Worm (Caenorhabditis elegans) whole organism, L1 larva: ENCODE data around the gene F08H9.4.
A peak's percentile ranks its signal among the peaks of the same experiment; 100 is the strongest.

Source experiments
- C04F5.9 ChIP-seq: sonication (generic microtip); optimal IDR thresholded peaks from 2 replicates; lab custom pipeline; 2016; ENCODE audit warnings: missing genetic modification characterization, missing compliant biosample characterization
- C16A3.4 ChIP-seq: fragments of 150-350 bp; optimal IDR thresholded peaks from 2 replicates; lab custom pipeline; 2014; ENCODE audit warnings: missing biosample characterization, missing genetic modification characterization
- F16B12.6 ChIP-seq: fragments of 150-350 bp; optimal IDR thresholded peaks from 2 replicates; lab custom pipeline; 2014; ENCODE audit warnings: missing biosample characterization, missing genetic modification characterization
- Y116A8C.19 ChIP-seq: sonication (generic microtip); optimal IDR thresholded peaks from 2 replicates; lab custom pipeline; 2016; ENCODE audit warnings: missing compliant biosample characterization, missing genetic modification characterization, borderline replicate concordance
- aly-2 ChIP-seq: fragments of 150-350 bp; optimal IDR thresholded peaks from 2 replicates; lab custom pipeline; 2014; ENCODE audit warnings: missing biosample characterization, missing genetic modification characterization
- ama-1 ChIP-seq: fragments of 150-350 bp; optimal IDR thresholded peaks from 2 replicates; lab custom pipeline; 2014
- ceh-90 ChIP-seq: sonication (generic microtip); optimal IDR thresholded peaks from 2 replicates; lab custom pipeline; 2016; ENCODE audit warnings: missing genetic modification characterization, missing compliant biosample characterization
- dpl-1 ChIP-seq, 3 experiments: fragments of 150-350 bp in 2 of 3; sonication (generic microtip) in 1 of 3; optimal IDR thresholded peaks; 2 replicates each; lab custom pipeline; 2014 to 2017; ENCODE audit warnings: missing biosample characterization in 3 of 3, missing genetic modification characterization in 3 of 3, missing genetic modification reagents in 3 of 3
- efl-1 ChIP-seq, 4 experiments: fragments of 150-350 bp; optimal IDR thresholded peaks in 3 of 4; peaks in 1 of 4; 1 replicate in 1 of 4; 2 replicates in 3 of 4; lab custom pipeline; 2014; ENCODE audit warnings: missing biosample characterization in 2 of 4, missing genetic modification characterization in 2 of 4, missing genetic modification reagents in 2 of 4
- egl-13 ChIP-seq: sonication (generic microtip); optimal IDR thresholded peaks from 2 replicates; lab custom pipeline; 2016; ENCODE audit warnings: missing genotype, missing genetic modification reagents, missing genetic modification characterization, missing compliant biosample characterization
- elt-2 ChIP-seq: sonication (generic microtip); optimal IDR thresholded peaks from 2 replicates; lab custom pipeline; 2016; ENCODE audit warnings: missing genetic modification characterization, mild to moderate bottlenecking, inconsistent platforms, missing compliant biosample characterization, missing genetic modification reagents
- elt-3 ChIP-seq, 6 experiments: fragments of 150-350 bp in 1 of 6; sonication (generic microtip); optimal IDR thresholded peaks; 2 replicates each; lab custom pipeline; 2017 to 2018; ENCODE audit warnings: missing biosample characterization in 6 of 6, missing genetic modification characterization in 6 of 6, inconsistent platforms in 1 of 6
- ets-5 ChIP-seq: fragments of 200-800 bp; sonication (Bioruptor generic); IDR thresholded peaks from 2 replicates; pipeline ENCODE4 v1.3.6; 2022; ENCODE audit warnings: missing genetic modification characterization, missing compliant biosample characterization
- fkh-8 ChIP-seq: sonication (generic microtip); optimal IDR thresholded peaks from 2 replicates; lab custom pipeline; 2016; ENCODE audit warnings: mild to moderate bottlenecking, missing genetic modification characterization, missing compliant biosample characterization
- grh-1 ChIP-seq: fragments of 200-800 bp; sonication (Bioruptor generic); IDR thresholded peaks from 2 replicates; pipeline ENCODE4 v1.3.6; 2022; ENCODE audit warnings: missing genetic modification reagents, missing genetic modification characterization, missing compliant biosample characterization
- hpl-2 ChIP-seq: fragments of 150-350 bp; optimal IDR thresholded peaks from 2 replicates; lab custom pipeline; 2014; ENCODE audit warnings: missing biosample characterization, missing genetic modification reagents, missing genetic modification characterization
- irx-1 ChIP-seq: sonication (generic microtip); optimal IDR thresholded peaks from 2 replicates; lab custom pipeline; 2016; ENCODE audit warnings: missing genetic modification characterization, missing compliant biosample characterization
- lin-35 ChIP-seq, 2 experiments: fragments of 150-350 bp; optimal IDR thresholded peaks; 2 replicates each; lab custom pipeline; 2014; ENCODE audit warnings: missing biosample characterization in 2 of 2, missing genetic modification characterization in 2 of 2, missing genetic modification reagents in 2 of 2
- lin-39 ChIP-seq: fragments of 150-350 bp; optimal IDR thresholded peaks from 2 replicates; lab custom pipeline; 2014; ENCODE audit warnings: missing biosample characterization, missing genetic modification reagents, missing genetic modification characterization
- lir-3 ChIP-seq: sonication (generic microtip); optimal IDR thresholded peaks from 2 replicates; lab custom pipeline; 2016; ENCODE audit warnings: mild to moderate bottlenecking, missing genetic modification characterization, moderate library complexity, missing compliant biosample characterization; ENCODE audit not compliant: poor library complexity
- lsy-2 ChIP-seq, 2 experiments: fragments of 150-350 bp; optimal IDR thresholded peaks; 2 replicates each; lab custom pipeline; 2014; ENCODE audit warnings: missing biosample characterization in 2 of 2, missing genetic modification characterization in 2 of 2
- nhr-20 ChIP-seq: sonication (generic microtip); optimal IDR thresholded peaks from 2 replicates; lab custom pipeline; 2016; ENCODE audit warnings: mild to moderate bottlenecking, missing genetic modification characterization, missing compliant biosample characterization
- nhr-237 ChIP-seq: fragments of 150-350 bp; optimal IDR thresholded peaks from 2 replicates; lab custom pipeline; 2014; ENCODE audit warnings: missing biosample characterization, missing genetic modification characterization
- nhr-28 ChIP-seq: fragments of 150-350 bp; optimal IDR thresholded peaks from 2 replicates; lab custom pipeline; 2014; ENCODE audit warnings: missing biosample characterization, missing genetic modification characterization
- nhr-71 ChIP-seq: sonication (generic microtip); optimal IDR thresholded peaks from 2 replicates; lab custom pipeline; 2016; ENCODE audit warnings: mild to moderate bottlenecking, missing genetic modification characterization, moderate library complexity, missing compliant biosample characterization
- nhr-76 ChIP-seq: sonication (generic microtip); optimal IDR thresholded peaks from 2 replicates; lab custom pipeline; 2017; ENCODE audit warnings: missing biosample characterization, missing genetic modification characterization
- nhr-77 ChIP-seq: fragments of 150-350 bp; optimal IDR thresholded peaks from 2 replicates; lab custom pipeline; 2014; ENCODE audit warnings: missing biosample characterization, missing genetic modification characterization
- nhr-85 ChIP-seq: sonication (generic microtip); peaks from one replicate; lab custom pipeline; 2016; ENCODE audit warnings: missing genetic modification characterization, inconsistent platforms, missing compliant biosample characterization
- pag-3 ChIP-seq: sonication (generic microtip); optimal IDR thresholded peaks from 2 replicates; lab custom pipeline; 2017; ENCODE audit warnings: missing genetic modification characterization, mild to moderate bottlenecking, missing compliant biosample characterization, antibody characterized with exemption, borderline replicate concordance; ENCODE audit not compliant: insufficient read depth
- pax-3 ChIP-seq: fragments of 200-800 bp; sonication (Bioruptor generic); optimal IDR thresholded peaks from 2 replicates; lab custom pipeline; 2018; ENCODE audit warnings: mild to moderate bottlenecking, missing genetic modification characterization, moderate library complexity, missing compliant biosample characterization
- pqm-1 ChIP-seq: sonication (generic microtip); optimal IDR thresholded peaks from 3 replicates; lab custom pipeline; 2017; ENCODE audit warnings: missing biosample characterization, missing genetic modification characterization
- skn-1 ChIP-seq: fragments of 150-350 bp; optimal IDR thresholded peaks from 2 replicates; lab custom pipeline; 2014; ENCODE audit warnings: missing biosample characterization, missing genetic modification characterization
- snpc-4 ChIP-seq: fragments of 150-350 bp; optimal IDR thresholded peaks from 2 replicates; lab custom pipeline; 2014; ENCODE audit warnings: missing biosample characterization, missing genetic modification characterization
- snu-23 ChIP-seq: sonication (generic microtip); optimal IDR thresholded peaks from 2 replicates; lab custom pipeline; 2016; ENCODE audit warnings: missing genetic modification characterization, missing compliant biosample characterization
- sox-4 ChIP-seq: sonication (generic microtip); optimal IDR thresholded peaks from 2 replicates; lab custom pipeline; 2016; ENCODE audit warnings: missing genetic modification characterization, missing compliant biosample characterization
- tbx-2 ChIP-seq: sonication (generic microtip); optimal IDR thresholded peaks from 2 replicates; lab custom pipeline; 2016; ENCODE audit warnings: missing genetic modification characterization, missing compliant biosample characterization
- unc-86 ChIP-seq: sonication (generic microtip); optimal IDR thresholded peaks from 2 replicates; lab custom pipeline; 2016; ENCODE audit warnings: missing genetic modification characterization, missing compliant biosample characterization
- vab-15 ChIP-seq: sonication (generic microtip); optimal IDR thresholded peaks from 2 replicates; lab custom pipeline; 2017; ENCODE audit warnings: missing genotype, mild to moderate bottlenecking, missing genetic modification characterization, missing compliant biosample characterization
- xbp-1 ChIP-seq: sonication (generic microtip); optimal IDR thresholded peaks from 2 replicates; lab custom pipeline; 2016; ENCODE audit warnings: missing genetic modification characterization, missing compliant biosample characterization
- ztf-11 ChIP-seq, 2 experiments: sonication (generic microtip); optimal IDR thresholded peaks; 2 replicates each; lab custom pipeline; 2016 to 2017; ENCODE audit warnings: missing genetic modification characterization in 2 of 2, missing biosample characterization in 1 of 2, missing compliant biosample characterization in 1 of 2
- ztf-4 ChIP-seq: fragments of 150-350 bp; optimal IDR thresholded peaks from 2 replicates; lab custom pipeline; 2014; ENCODE audit warnings: missing biosample characterization, missing genetic modification characterization

F08H9.4 gene

ce11 chrV:14449397-14449796 lies 14.8 kb downstream of the F08H9.4 start, which contains the start of gene F23B12.7:
Gene F23B12.7 (plus strand): TSS chrV:14449697.
- TF ChIP-seq F16B12.6 (tag; lab: Kevin White, UChicago): no peak
- no peak for TF ChIP-seq pag-3
- no peak for TF ChIP-seq efl-1 (optimal IDR thresholded peaks at IDR 0.05; lab: Kevin White, UChicago)
- no peak for TF ChIP-seq efl-1 (GFP tag; optimal IDR thresholded peaks at IDR 0.05 in 1 of 2; lab: Kevin White, UChicago)
- no peak for TF ChIP-seq xbp-1 (tag; lab: Kevin White, UChicago)
- TF ChIP-seq ztf-11 (tag; optimal IDR thresholded peaks at IDR 0.05; lab: Kevin White, UChicago): no peak
- TF ChIP-seq C04F5.9 (tag; lab: Kevin White, UChicago): no peak
- no peak for TF ChIP-seq lin-39 (tag; lab: Kevin White, UChicago)
- no peak for TF ChIP-seq nhr-76 (tag; lab: Kevin White, UChicago)
- no peak for TF ChIP-seq tbx-2 (tag; lab: Kevin White, UChicago)
- TF ChIP-seq lir-3: no peak
- no peak for TF ChIP-seq irx-1 (tag; lab: Kevin White, UChicago)
- no peak for TF ChIP-seq ets-5 (GFP tag; lab: Robert Waterston, UW)
- TF ChIP-seq grh-1 (GFP tag; lab: Robert Waterston, UW): no peak
- no peak for TF ChIP-seq unc-86 (tag; lab: Kevin White, UChicago)
- no peak for TF ChIP-seq ama-1 (lab: Kevin White, UChicago)
- TF ChIP-seq, all 84 proteins: peak for 0

ce11 chrV:14448669-14449068 lies 15.6 kb downstream of the F08H9.4 start:
- no peak for TF ChIP-seq xbp-1 (tag; lab: Kevin White, UChicago)
- peak in 1 of 6 experiments; percentile 69 for TF ChIP-seq elt-3 (tag; optimal IDR thresholded peaks at IDR 0.05; lab: Kevin White, UChicago)
- TF ChIP-seq nhr-71 (tag; lab: Kevin White, UChicago): peak; percentile 14
- no peak for TF ChIP-seq fkh-8

- no peak for TF ChIP-seq egl-13 (tag; lab: Kevin White, UChicago)
- no peak for TF ChIP-seq nhr-85 (tag; lab: Kevin White, UChicago)
- no peak for TF ChIP-seq pax-3 (tag; lab: Kevin White, UChicago)
- no peak for TF ChIP-seq skn-1
- TF ChIP-seq nhr-20 (tag; lab: Kevin White, UChicago): no peak
- no peak for TF ChIP-seq grh-1 (GFP tag; lab: Robert Waterston, UW)
- no peak for TF ChIP-seq aly-2 (tag; lab: Kevin White, UChicago)
- TF ChIP-seq elt-3 (tag; optimal IDR thresholded peaks at IDR 0.05; lab: Kevin White, UChicago): peak in 1 of 6 experiments; percentile 9
- TF ChIP-seq lsy-2 (tag; optimal IDR thresholded peaks at IDR 0.05; lab: Kevin White, UChicago): peak in 1 of 2 experiments; percentile 27
- no peak for TF ChIP-seq nhr-237 (tag; lab: Kevin White, UChicago)
- peak in 1 of 2 experiments; percentile 29 for TF ChIP-seq lin-35 (GFP tag; optimal IDR thresholded peaks at IDR 0.05; lab: Kevin White, UChicago)
- TF ChIP-seq xbp-1 (tag; lab: Kevin White, UChicago): no peak
- TF ChIP-seq efl-1 (optimal IDR thresholded peaks at IDR 0.05; lab: Kevin White, UChicago): peak; percentile 12 to 25
- TF ChIP-seq efl-1 (GFP tag; optimal IDR thresholded peaks at IDR 0.05 in 1 of 2; lab: Kevin White, UChicago): peak; percentile 20 to 90
- TF ChIP-seq dpl-1 (GFP tag; optimal IDR thresholded peaks at IDR 0.05; lab: Kevin White, UChicago): peak in 2 of 3 experiments; percentile 4 to 32
- TF ChIP-seq snpc-4 (tag; lab: Kevin White, UChicago): no peak
- no peak for TF ChIP-seq hpl-2 (GFP tag; lab: Kevin White, UChicago)
- TF ChIP-seq Y116A8C.19 (tag; lab: Kevin White, UChicago): no peak
- no peak for TF ChIP-seq nhr-76 (tag; lab: Kevin White, UChicago)
- TF ChIP-seq pqm-1 (tag; lab: Kevin White, UChicago): peak; percentile 13
- TF ChIP-seq nhr-77: no peak
- TF ChIP-seq nhr-71 (tag; lab: Kevin White, UChicago): peak; percentile 29
- TF ChIP-seq snu-23 (GFP tag; lab: Kevin White, UChicago): peak; percentile 18
- no peak for TF ChIP-seq ceh-90 (tag; lab: Kevin White, UChicago)
- TF ChIP-seq C04F5.9 (tag; lab: Kevin White, UChicago): no peak
- TF ChIP-seq pag-3: no peak
- TF ChIP-seq lin-39 (tag; lab: Kevin White, UChicago): no peak
- no peak for TF ChIP-seq vab-15 (tag; lab: Kevin White, UChicago)
- no peak for TF ChIP-seq C16A3.4 (tag; lab: Kevin White, UChicago)
- TF ChIP-seq ztf-4 (tag; lab: Kevin White, UChicago): no peak
- TF ChIP-seq sox-4 (tag; lab: Kevin White, UChicago): no peak
- TF ChIP-seq ama-1 (lab: Kevin White, UChicago): peak; percentile 31
- no peak for TF ChIP-seq nhr-28 (tag; lab: Kevin White, UChicago)
- TF ChIP-seq elt-2 (tag; lab: Kevin White, UChicago): peak; percentile 70
- TF ChIP-seq irx-1 (tag; lab: Kevin White, UChicago): no peak
Observed at ce11 chrV:14447240-14447763, 16.9 kb downstream of the F08H9.4 start, which contains the start of the genes dlat-1 and fntb-1. Gene dlat-1 (minus strand): TSS chrV:14447290. Gene fntb-1 (plus strand): TSS chrV:14447651.
